Worm (Caenorhabditis elegans): ENCODE measurements around the gene spig-5.

DNA sequence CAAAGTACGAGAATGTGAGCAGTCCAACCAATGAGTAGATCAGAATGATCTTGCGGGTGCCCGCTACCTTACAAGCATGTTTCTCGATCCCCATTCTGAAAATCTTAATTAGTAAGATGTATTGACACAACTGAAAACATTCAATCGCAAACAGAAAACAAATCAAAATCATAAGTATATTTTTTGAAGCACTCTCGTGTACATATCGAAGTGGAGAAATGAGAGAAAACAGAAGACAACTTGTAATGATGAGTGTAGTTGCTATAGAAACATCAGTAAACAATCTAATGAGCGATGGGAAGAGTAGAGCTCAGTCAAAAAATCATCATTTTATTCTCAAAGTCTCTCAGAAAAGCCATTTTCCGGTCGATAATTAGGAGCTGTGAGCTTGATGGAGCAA is 4.4 kb downstream of the spig-5 start, which contains the start of gene F14D7.8:
- TF ChIP-seq daf-12 (tag; optimal IDR thresholded peaks at IDR 0.05) (no peak), mdl-1 (tag; optimal IDR thresholded peaks at IDR 0.05) (no peak)
